Worm (Caenorhabditis elegans) whole organism, L2 larva: ENCODE results near the gene nap-1.

Experiments
- C34F6.9 ChIP-seq: fragments of 150-350 bp; optimal IDR thresholded peaks from 2 replicates; lab custom pipeline; 2014; ENCODE audit warnings: missing biosample characterization, missing genetic modification characterization
- F13H6.1 ChIP-seq: sonication (generic microtip); optimal IDR thresholded peaks from 2 replicates; lab custom pipeline; 2016; ENCODE audit warnings: missing genetic modification characterization, missing compliant biosample characterization
- R02D3.7 ChIP-seq: fragments of 150-350 bp; optimal IDR thresholded peaks from 2 replicates; lab custom pipeline; 2014; ENCODE audit warnings: missing biosample characterization, missing genetic modification characterization
- Y55F3AM.14 ChIP-seq: fragments of 200-800 bp; sonication (Bioruptor generic); optimal IDR thresholded peaks from 2 replicates; lab custom pipeline; 2018; ENCODE audit warnings: mild to moderate bottlenecking, missing genetic modification characterization, missing compliant biosample characterization
- ZK546.5 ChIP-seq: sonication (generic microtip); optimal IDR thresholded peaks from 2 replicates; lab custom pipeline; 2017; ENCODE audit warnings: missing biosample characterization, missing genetic modification characterization
- alr-1 ChIP-seq: fragments of 150-350 bp; optimal IDR thresholded peaks from 2 replicates; lab custom pipeline; 2014; ENCODE audit warnings: missing biosample characterization, missing genetic modification characterization
- aly-2 ChIP-seq: fragments of 150-350 bp; optimal IDR thresholded peaks from 2 replicates; lab custom pipeline; 2014; ENCODE audit warnings: missing biosample characterization, missing genetic modification characterization
- ama-1 ChIP-seq: fragments of 150-350 bp; optimal IDR thresholded peaks from 2 replicates; lab custom pipeline; 2018; ENCODE audit warnings: inconsistent platforms
- blmp-1 ChIP-seq: sonication (generic microtip); optimal IDR thresholded peaks from 2 replicates; lab custom pipeline; 2017; ENCODE audit warnings: missing genetic modification characterization, mild to moderate bottlenecking, missing compliant biosample characterization, antibody characterized with exemption, moderate library complexity; ENCODE audit not compliant: insufficient read depth
- ceh-16 ChIP-seq: fragments of 150-350 bp; optimal IDR thresholded peaks from 2 replicates; lab custom pipeline; 2014; ENCODE audit warnings: missing biosample characterization, missing genetic modification characterization
- ceh-82 ChIP-seq: fragments of 150-350 bp; optimal IDR thresholded peaks from 2 replicates; lab custom pipeline; 2014; ENCODE audit warnings: missing biosample characterization, missing genetic modification characterization
- crh-2 ChIP-seq: sonication (generic microtip); optimal IDR thresholded peaks from 2 replicates; lab custom pipeline; 2017; ENCODE audit warnings: missing biosample characterization, missing genetic modification characterization
- dmd-4 ChIP-seq: sonication (generic microtip); optimal IDR thresholded peaks from 2 replicates; lab custom pipeline; 2017; ENCODE audit warnings: missing biosample characterization, missing genetic modification characterization
- egl-27 ChIP-seq: sonication (generic microtip); optimal IDR thresholded peaks from 3 replicates; lab custom pipeline; 2017; ENCODE audit warnings: missing biosample characterization, missing genetic modification reagents, missing genetic modification characterization
- elt-1 ChIP-seq: fragments of 150-350 bp; optimal IDR thresholded peaks from 2 replicates; lab custom pipeline; 2014; ENCODE audit warnings: missing biosample characterization, missing genetic modification characterization
- elt-3 ChIP-seq: sonication (generic microtip); optimal IDR thresholded peaks from 2 replicates; lab custom pipeline; 2017; ENCODE audit warnings: missing biosample characterization, missing genetic modification characterization
- fos-1 ChIP-seq: fragments of 150-350 bp; optimal IDR thresholded peaks from 2 replicates; lab custom pipeline; 2014; ENCODE audit warnings: missing biosample characterization, missing genetic modification characterization
- gmeb-1 ChIP-seq: fragments of 150-350 bp; optimal IDR thresholded peaks from 2 replicates; lab custom pipeline; 2014; ENCODE audit warnings: missing biosample characterization, missing genetic modification characterization
- lin-11 ChIP-seq: fragments of 150-350 bp; sonication (generic microtip); optimal IDR thresholded peaks from 2 replicates; lab custom pipeline; 2014; ENCODE audit warnings: missing biosample characterization, missing genetic modification characterization, inconsistent platforms, mixed read lengths
- lin-13 ChIP-seq: fragments of 150-350 bp; optimal IDR thresholded peaks from 2 replicates; lab custom pipeline; 2014; ENCODE audit warnings: missing biosample characterization, missing genetic modification reagents, missing genetic modification characterization
- lsy-2 ChIP-seq, 2 experiments: fragments of 150-350 bp in 1 of 2; sonication (generic microtip) in 1 of 2; optimal IDR thresholded peaks; 2 replicates each; lab custom pipeline; 2014 to 2017; ENCODE audit warnings: missing biosample characterization in 2 of 2, missing genetic modification characterization in 2 of 2
- mab-5 ChIP-seq: fragments of 150-350 bp; optimal IDR thresholded peaks from 2 replicates; lab custom pipeline; 2014; ENCODE audit warnings: missing biosample characterization, missing genetic modification characterization
- mbf-1 ChIP-seq: sonication (generic microtip); optimal IDR thresholded peaks from 2 replicates; lab custom pipeline; 2017; ENCODE audit warnings: missing biosample characterization, missing genetic modification characterization
- mdl-1 ChIP-seq, 2 experiments: fragments of 150-350 bp in 1 of 2; sonication (generic microtip) in 1 of 2; optimal IDR thresholded peaks; 2 replicates each; lab custom pipeline; 2017; ENCODE audit warnings: missing biosample characterization in 2 of 2, missing genetic modification characterization in 2 of 2
- nhr-10 ChIP-seq: sonication (generic microtip); optimal IDR thresholded peaks from 2 replicates; lab custom pipeline; 2017; ENCODE audit warnings: missing biosample characterization, missing genetic modification characterization
- nhr-11 ChIP-seq: fragments of 150-350 bp; optimal IDR thresholded peaks from 2 replicates; lab custom pipeline; 2014; ENCODE audit warnings: missing biosample characterization, missing genetic modification characterization
- nhr-12 ChIP-seq: fragments of 150-350 bp; optimal IDR thresholded peaks from 2 replicates; lab custom pipeline; 2014; ENCODE audit warnings: missing biosample characterization, missing genetic modification characterization
- nhr-129 ChIP-seq: fragments of 150-350 bp; optimal IDR thresholded peaks from 2 replicates; lab custom pipeline; 2014; ENCODE audit warnings: missing biosample characterization, missing genetic modification characterization
- nhr-21 ChIP-seq: fragments of 150-350 bp; optimal IDR thresholded peaks from 2 replicates; lab custom pipeline; 2014; ENCODE audit warnings: missing biosample characterization, missing genetic modification characterization
- nhr-237 ChIP-seq: fragments of 150-350 bp; optimal IDR thresholded peaks from 2 replicates; lab custom pipeline; 2014; ENCODE audit warnings: missing biosample characterization, missing genetic modification characterization
- nhr-25 ChIP-seq: fragments of 150-350 bp; sonication (generic microtip); optimal IDR thresholded peaks from 3 replicates; lab custom pipeline; 2014; ENCODE audit warnings: missing biosample characterization, missing genetic modification characterization
- nhr-6 ChIP-seq: fragments of 150-350 bp; optimal IDR thresholded peaks from 2 replicates; lab custom pipeline; 2014; ENCODE audit warnings: missing biosample characterization, missing genetic modification characterization
- nhr-77 ChIP-seq: fragments of 150-350 bp; optimal IDR thresholded peaks from 2 replicates; lab custom pipeline; 2014; ENCODE audit warnings: missing biosample characterization, missing genetic modification characterization
- peb-1 ChIP-seq: fragments of 150-350 bp; optimal IDR thresholded peaks from 2 replicates; lab custom pipeline; 2014; ENCODE audit warnings: missing biosample characterization, missing genetic modification characterization
- sem-4 ChIP-seq: fragments of 150-350 bp; optimal IDR thresholded peaks from 2 replicates; lab custom pipeline; 2014; ENCODE audit warnings: missing biosample characterization, missing genetic modification reagents, missing genetic modification characterization
- skn-1 ChIP-seq: sonication (generic microtip); optimal IDR thresholded peaks from 2 replicates; lab custom pipeline; 2017; ENCODE audit warnings: missing biosample characterization, missing genetic modification characterization
- sma-3 ChIP-seq: sonication (generic microtip); optimal IDR thresholded peaks from 2 replicates; lab custom pipeline; 2016; ENCODE audit warnings: missing genetic modification reagents, missing genetic modification characterization, missing compliant biosample characterization
- sma-9 ChIP-seq, 2 experiments: fragments of 150-350 bp in 1 of 2; sonication (generic microtip) in 1 of 2; optimal IDR thresholded peaks; 2 replicates each; lab custom pipeline; 2014 to 2016; ENCODE audit warnings: missing genetic modification characterization in 2 of 2, mild to moderate bottlenecking in 1 of 2, missing biosample characterization in 1 of 2, missing compliant biosample characterization in 1 of 2, missing genetic modification reagents in 1 of 2, moderate library complexity in 1 of 2
- snpc-4 ChIP-seq: fragments of 150-350 bp; optimal IDR thresholded peaks from 2 replicates; lab custom pipeline; 2014; ENCODE audit warnings: missing biosample characterization, missing genetic modification characterization
- unc-39 ChIP-seq: fragments of 150-350 bp; optimal IDR thresholded peaks from 2 replicates; lab custom pipeline; 2014; ENCODE audit warnings: missing biosample characterization, missing genetic modification characterization
- unc-55 ChIP-seq: fragments of 150-350 bp; sonication (generic microtip); optimal IDR thresholded peaks from 3 replicates; lab custom pipeline; 2014; ENCODE audit warnings: missing biosample characterization, missing genetic modification reagents, missing genetic modification characterization
- unc-62 ChIP-seq: fragments of 150-350 bp; optimal IDR thresholded peaks from 2 replicates; lab custom pipeline; 2014; ENCODE audit warnings: missing biosample characterization, missing genetic modification reagents, missing genetic modification characterization
- zag-1 ChIP-seq: fragments of 150-350 bp; optimal IDR thresholded peaks from 2 replicates; lab custom pipeline; 2014; ENCODE audit warnings: missing biosample characterization, missing genetic modification characterization
- ztf-1 ChIP-seq: fragments of 200-800 bp; sonication (Bioruptor generic); conservative IDR thresholded peaks from 2 replicates; pipeline ENCODE4 v1.3.6; 2022; ENCODE audit warnings: missing genetic modification characterization, missing compliant biosample characterization
- ztf-11 ChIP-seq: sonication (generic microtip); optimal IDR thresholded peaks from 2 replicates; lab custom pipeline; 2017; ENCODE audit warnings: missing biosample characterization, missing genetic modification characterization
- ztf-4 ChIP-seq: fragments of 150-350 bp; optimal IDR thresholded peaks from 2 replicates; lab custom pipeline; 2014; ENCODE audit warnings: missing biosample characterization, missing genetic modification characterization

nap-1 gene

ce11 chrIV:8379278-8379677 lies at the start of gene nap-1:
Gene nap-1 (minus strand): TSS chrIV:8379319.
- TF ChIP-seq gmeb-1 (tag; lab: Kevin White, UChicago), result peak; percentile 76
- TF ChIP-seq nhr-12, result no peak
- peak; percentile 63 to 90 for TF ChIP-seq lsy-2 (tag; optimal IDR thresholded peaks at IDR 0.05; lab: Kevin White, UChicago)
- peak; percentile 95 for TF ChIP-seq unc-55
- TF ChIP-seq zag-1 (tag; lab: Kevin White, UChicago), result no peak
- TF ChIP-seq R02D3.7 (tag; lab: Kevin White, UChicago), result peak; percentile 90
- peak; percentile 44 for TF ChIP-seq sma-3 (GFP tag; lab: Kevin White, UChicago)
- TF ChIP-seq aly-2 (tag; lab: Kevin White, UChicago), result no peak
- TF ChIP-seq snpc-4 (tag; lab: Kevin White, UChicago), result peak; percentile 66
- TF ChIP-seq ceh-82 (tag; lab: Kevin White, UChicago), result peak; percentile 19
- TF ChIP-seq fos-1, result peak; percentile 61
- TF ChIP-seq sem-4 (tag; lab: Kevin White, UChicago), result peak; percentile 0
- peak; percentile 2 for TF ChIP-seq lin-11 (tag; lab: Kevin White, UChicago)
- TF ChIP-seq ztf-11 (tag; lab: Kevin White, UChicago), result no peak
- TF ChIP-seq sma-9 (GFP tag; optimal IDR thresholded peaks at IDR 0.05; lab: Kevin White, UChicago), result peak; percentile 71
- TF ChIP-seq sma-9 (tag; optimal IDR thresholded peaks at IDR 0.05; lab: Kevin White, UChicago), result no peak
- TF ChIP-seq nhr-129 (tag; lab: Kevin White, UChicago), result peak; percentile 87
- peak; percentile 8 for TF ChIP-seq ZK546.5 (tag; lab: Kevin White, UChicago)
- peak; percentile 55 for TF ChIP-seq nhr-21
- TF ChIP-seq F13H6.1 (tag; lab: Kevin White, UChicago), result peak; percentile 46
- TF ChIP-seq mdl-1 (tag; optimal IDR thresholded peaks at IDR 0.05; lab: Kevin White, UChicago), result peak in 1 of 2 experiments; percentile 11
- no peak for TF ChIP-seq ama-1 (lab: Kevin White, UChicago)
- no peak for TF ChIP-seq nhr-11 (tag; lab: Kevin White, UChicago)
- no peak for TF ChIP-seq Y55F3AM.14
- TF ChIP-seq crh-2 (tag; lab: Kevin White, UChicago), result peak; percentile 73
- TF ChIP-seq C34F6.9 (tag; lab: Kevin White, UChicago), result peak; percentile 88
- TF ChIP-seq nhr-25, result peak; percentile 73
- TF ChIP-seq skn-1 (tag; lab: Kevin White, UChicago), result peak; percentile 17
- TF ChIP-seq mab-5 (tag; lab: Kevin White, UChicago), result peak; percentile 53
- peak; percentile 63 for TF ChIP-seq lin-13 (GFP tag; lab: Kevin White, UChicago)

DNA sequence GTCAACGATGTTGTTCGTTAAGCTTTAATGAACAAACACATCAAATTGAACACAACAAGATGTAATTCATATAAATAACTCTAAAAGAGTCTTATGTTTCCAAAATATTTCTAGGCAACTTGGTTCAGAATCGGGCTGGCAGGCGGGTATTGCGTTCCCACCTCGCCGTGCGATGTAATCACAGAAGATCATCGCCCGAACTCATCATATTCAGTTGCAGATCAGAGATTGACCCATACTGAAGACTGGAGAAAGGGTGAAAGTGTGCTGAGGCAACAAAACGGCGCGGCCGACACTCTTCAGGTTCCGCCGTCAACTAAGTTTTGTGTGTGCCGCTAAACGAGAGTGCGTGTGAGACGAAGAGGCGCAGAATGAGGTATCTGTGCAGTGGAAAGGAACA lies 49.4 kb upstream of the nap-1 start:
- TF ChIP-seq snpc-4 (tag; lab: Kevin White, UChicago) (peak; percentile 99), Y55F3AM.14 (peak; percentile 81), nhr-237 (tag; lab: Kevin White, UChicago) (no peak), C34F6.9 (tag; lab: Kevin White, UChicago) (peak; percentile 60), mbf-1 (tag; lab: Kevin White, UChicago) (no peak), unc-62 (no peak), ceh-82 (tag; lab: Kevin White, UChicago) (no peak), elt-3 (no peak), nhr-11 (tag; lab: Kevin White, UChicago) (no peak), lin-13 (GFP tag; lab: Kevin White, UChicago) (peak; percentile 65), lsy-2 (tag; optimal IDR thresholded peaks at IDR 0.05; lab: Kevin White, UChicago) (peak; percentile 82 to 88), alr-1 (tag; lab: Kevin White, UChicago) (no peak), nhr-129 (tag; lab: Kevin White, UChicago) (peak; percentile 66), sma-3 (GFP tag; lab: Kevin White, UChicago) (peak; percentile 95), R02D3.7 (tag; lab: Kevin White, UChicago) (peak; percentile 39), ceh-16 (tag; lab: Kevin White, UChicago) (peak; percentile 45), aly-2 (tag; lab: Kevin White, UChicago) (no peak), peb-1 (tag; lab: Kevin White, UChicago) (no peak), nhr-12 (no peak), egl-27 (tag; lab: Kevin White, UChicago) (peak; percentile 68), nhr-25 (peak; percentile 61), nhr-21 (peak; percentile 78), ztf-11 (tag; lab: Kevin White, UChicago) (no peak), lin-11 (tag; lab: Kevin White, UChicago) (peak; percentile 69), crh-2 (tag; lab: Kevin White, UChicago) (peak; percentile 72), dmd-4 (tag; lab: Kevin White, UChicago) (no peak), mab-5 (tag; lab: Kevin White, UChicago) (peak; percentile 51), ztf-1 (GFP tag; lab: Robert Waterston, UW) (no peak), nhr-6 (tag; lab: Kevin White, UChicago) (peak; percentile 50), unc-55 (peak; percentile 61), elt-1 (no peak), nhr-77 (tag; lab: Kevin White, UChicago) (peak; percentile 18), zag-1 (tag; lab: Kevin White, UChicago) (no peak), skn-1 (tag; lab: Kevin White, UChicago) (no peak), ZK546.5 (tag; lab: Kevin White, UChicago) (no peak), fos-1 (peak; percentile 86), ama-1 (lab: Kevin White, UChicago) (peak; percentile 98), unc-39 (tag; lab: Kevin White, UChicago) (no peak), ztf-4 (tag; lab: Kevin White, UChicago) (peak; percentile 46), blmp-1 (tag; lab: Kevin White, UChicago) (peak; percentile 76), sma-9 (GFP tag; optimal IDR thresholded peaks at IDR 0.05; lab: Kevin White, UChicago) (peak; percentile 89), sma-9 (tag; optimal IDR thresholded peaks at IDR 0.05; lab: Kevin White, UChicago) (no peak), nhr-10 (tag; lab: Kevin White, UChicago) (peak; percentile 27), sem-4 (tag; lab: Kevin White, UChicago) (peak; percentile 44), F13H6.1 (tag; lab: Kevin White, UChicago) (peak; percentile 81), gmeb-1 (tag; lab: Kevin White, UChicago) (peak; percentile 77), mdl-1 (tag; optimal IDR thresholded peaks at IDR 0.05; lab: Kevin White, UChicago) (peak in 1 of 2 experiments; percentile 39)
